Fruit fly (Drosophila melanogaster) whole organism, embryonic: ENCODE data around the gene CG7352.
A peak's percentile ranks its signal among the peaks of the same experiment; 100 is the strongest.

ENCODE experiments used
- BtbVII ChIP-seq: fragments of 200-800 bp; sonication (Bioruptor generic); optimal IDR thresholded peaks from 3 replicates; lab custom pipeline; 2017; ENCODE audit warnings: missing biosample characterization, mild to moderate bottlenecking, missing genetic modification characterization
- CG12104 ChIP-seq: fragments of 200-800 bp; sonication (Bioruptor generic); optimal IDR thresholded peaks from 3 replicates; lab custom pipeline; 2016; ENCODE audit warnings: missing biosample characterization, missing genetic modification characterization
- CG13424 ChIP-seq: fragments of 200-800 bp; sonication (Bioruptor generic); optimal IDR thresholded peaks from 2 replicates; lab custom pipeline; 2019; ENCODE audit warnings: missing biosample characterization, mild to moderate bottlenecking, missing genetic modification characterization, moderate library complexity
- CG1603 ChIP-seq: fragments of 200-800 bp; sonication (Bioruptor generic); optimal IDR thresholded peaks from 2 replicates; lab custom pipeline; 2019; ENCODE audit warnings: missing biosample characterization, mild to moderate bottlenecking, missing genetic modification characterization, moderate library complexity
- CG16815 ChIP-seq: fragments of 200-800 bp; sonication (Bioruptor generic); optimal IDR thresholded peaks from 3 replicates; lab custom pipeline; 2017; ENCODE audit warnings: missing biosample characterization, mild to moderate bottlenecking, missing genetic modification characterization
- CG17186 ChIP-seq: fragments of 200-800 bp; sonication (Bioruptor generic); optimal IDR thresholded peaks from 3 replicates; lab custom pipeline; 2017; ENCODE audit warnings: missing biosample characterization, missing genetic modification reagents, missing genetic modification characterization
- CG17612 ChIP-seq: fragments of 200-800 bp; sonication (Bioruptor generic); IDR thresholded peaks from 2 replicates; pipeline ENCODE4 v1.3.6; 2022; ENCODE audit warnings: missing biosample characterization, missing genetic modification characterization
- CG17829 ChIP-seq: fragments of 200-800 bp; optimal IDR thresholded peaks from 2 replicates; lab custom pipeline; 2019; ENCODE audit warnings: missing biosample characterization, mild to moderate bottlenecking, missing genetic modification characterization, moderate library complexity
- CG18011 ChIP-seq: fragments of 200-800 bp; sonication (Bioruptor generic); optimal IDR thresholded peaks from 2 replicates; lab custom pipeline; 2017; ENCODE audit warnings: missing biosample characterization, missing genetic modification characterization, mild to moderate bottlenecking, moderate library complexity, missing genotype
- CG18764 ChIP-seq: fragments of 200-800 bp; sonication (Bioruptor generic); optimal IDR thresholded peaks from 3 replicates; lab custom pipeline; 2016; ENCODE audit warnings: missing biosample characterization, missing genetic modification characterization
- CG2129 ChIP-seq: fragments of 200-800 bp; sonication (Bioruptor generic); IDR thresholded peaks from 2 replicates; pipeline ENCODE4 v1.3.6; 2022; ENCODE audit warnings: missing biosample characterization, missing genetic modification characterization; ENCODE audit not compliant: partially characterized antibody
- CG2199 ChIP-seq: fragments of 200-800 bp; sonication (Bioruptor generic); IDR thresholded peaks from 3 replicates; pipeline ENCODE4 v1.3.6; 2022; ENCODE audit warnings: missing biosample characterization, missing genetic modification characterization
- CG30403 ChIP-seq: fragments of 200-800 bp; sonication (Bioruptor generic); optimal IDR thresholded peaks from 3 replicates; lab custom pipeline; 2016; ENCODE audit warnings: missing biosample characterization, missing genetic modification characterization
- CG31365 ChIP-seq: fragments of 200-800 bp; sonication (Bioruptor generic); optimal IDR thresholded peaks from 2 replicates; lab custom pipeline; 2018; ENCODE audit warnings: missing biosample characterization, mild to moderate bottlenecking, missing genetic modification characterization
- CG32772 ChIP-seq: fragments of 200-800 bp; sonication (Bioruptor generic); IDR thresholded peaks from 2 replicates; pipeline ENCODE4 v1.3.6; 2022; ENCODE audit warnings: missing biosample characterization, missing genetic modification characterization
- CG33213 ChIP-seq: fragments of 200-800 bp; sonication (Bioruptor generic); optimal IDR thresholded peaks from 3 replicates; lab custom pipeline; 2016; ENCODE audit warnings: missing biosample characterization, missing genetic modification characterization
- CG3726 ChIP-seq: fragments of 200-800 bp; sonication (Bioruptor generic); IDR thresholded peaks from 3 replicates; pipeline ENCODE4, ENCODE4 v1.3.6; 2022; ENCODE audit warnings: missing biosample characterization, missing genetic modification characterization
- CG4328 ChIP-seq: fragments of 200-800 bp; sonication (Bioruptor generic); optimal IDR thresholded peaks from 3 replicates; lab custom pipeline; 2017; ENCODE audit warnings: missing biosample characterization, missing genetic modification reagents, missing genetic modification characterization
- CG4730 ChIP-seq: fragments of 200-800 bp; sonication (Bioruptor generic); IDR thresholded peaks from 2 replicates; pipeline ENCODE4 v1.3.6; 2022; ENCODE audit warnings: missing biosample characterization, missing genetic modification characterization
- CG7786 ChIP-seq: fragments of 200-800 bp; sonication (Bioruptor generic); optimal IDR thresholded peaks from 2 replicates; lab custom pipeline; 2016; ENCODE audit warnings: missing biosample characterization, missing genetic modification characterization
- CG7928 ChIP-seq: fragments of 200-800 bp; sonication (Bioruptor generic); optimal IDR thresholded peaks from 2 replicates; lab custom pipeline; 2017; ENCODE audit warnings: missing biosample characterization, mild to moderate bottlenecking, missing genetic modification characterization
- Dek ChIP-seq: fragments of 200-800 bp; sonication (Bioruptor generic); optimal IDR thresholded peaks from 3 replicates; lab custom pipeline; 2019; ENCODE audit warnings: missing biosample characterization, mild to moderate bottlenecking, missing genetic modification characterization, moderate library complexity
- Dip2 ChIP-seq: fragments of 200-800 bp; sonication (Bioruptor generic); IDR thresholded peaks from 2 replicates; pipeline ENCODE4 v1.3.6; 2022; ENCODE audit warnings: missing biosample characterization, missing genetic modification characterization
- Doc3 ChIP-seq: fragments of 200-800 bp; sonication (Bioruptor generic); IDR thresholded peaks from 3 replicates; pipeline ENCODE4 v1.3.6; 2022; ENCODE audit warnings: missing biosample characterization, missing genetic modification characterization; ENCODE audit not compliant: partially characterized antibody
- Dp ChIP-seq: fragments of 200-800 bp; sonication (Bioruptor generic); optimal IDR thresholded peaks from 2 replicates; lab custom pipeline; 2018; ENCODE audit warnings: missing biosample characterization, mild to moderate bottlenecking, missing genetic modification characterization, moderate library complexity
- Drgx ChIP-seq: fragments of 200-800 bp; sonication (Bioruptor generic); IDR thresholded peaks from 2 replicates; pipeline ENCODE4 v1.3.6; 2022; ENCODE audit warnings: missing biosample characterization, missing genetic modification characterization
- Gug ChIP-seq: fragments of 200-800 bp; sonication (Bioruptor generic); IDR thresholded peaks from 4 replicates; pipeline ENCODE4 v1.3.6; 2022; ENCODE audit warnings: missing biosample characterization, missing genetic modification characterization
- HLHmδ ChIP-seq: fragments of 200-800 bp; sonication (Bioruptor generic); optimal IDR thresholded peaks from 2 replicates; lab custom pipeline; 2018; ENCODE audit warnings: missing biosample characterization, mild to moderate bottlenecking, missing genetic modification characterization, moderate library complexity
- Hey ChIP-seq: fragments of 200-800 bp; sonication (Bioruptor generic); optimal IDR thresholded peaks from 3 replicates; lab custom pipeline; 2018; ENCODE audit warnings: missing biosample characterization, mild to moderate bottlenecking, missing genetic modification characterization
- Hmx ChIP-seq: fragments of 200-800 bp; sonication (Bioruptor generic); optimal IDR thresholded peaks from 2 replicates; lab custom pipeline; 2016; ENCODE audit warnings: missing biosample characterization, missing genetic modification characterization
- Hr78 ChIP-seq, 2 experiments: fragments of 200-800 bp in 1 of 2; fragments of >200 bp in 1 of 2; sonication (Bioruptor generic) in 1 of 2; optimal IDR thresholded peaks; 2 replicates each; lab custom pipeline; 2017 to 2019; ENCODE audit warnings: missing biosample characterization in 2 of 2, missing genetic modification characterization in 2 of 2, mild to moderate bottlenecking in 1 of 2, moderate library complexity in 1 of 2
- Oaz ChIP-seq: fragments of 200-800 bp; sonication (Bioruptor generic); IDR thresholded peaks from 2 replicates; pipeline ENCODE4 v1.3.6; 2022; ENCODE audit warnings: missing biosample characterization, missing genetic modification characterization
- Spps ChIP-seq: fragments of 200-800 bp; sonication (Bioruptor generic); optimal IDR thresholded peaks from 2 replicates; lab custom pipeline; 2018; ENCODE audit warnings: missing biosample characterization, mild to moderate bottlenecking, missing genetic modification characterization
- Tbp ChIP-seq: fragments of >200 bp; optimal IDR thresholded peaks from 2 replicates; lab custom pipeline; 2018; ENCODE audit warnings: missing biosample characterization, missing genetic modification characterization
- YL-1 ChIP-seq: fragments of 200-800 bp; sonication (Bioruptor generic); optimal IDR thresholded peaks from 3 replicates; lab custom pipeline; 2017; ENCODE audit warnings: missing biosample characterization, mild to moderate bottlenecking, missing genetic modification characterization
- ash1 ChIP-seq: fragments of 200-800 bp; sonication (Bioruptor generic); optimal IDR thresholded peaks from 2 replicates; lab custom pipeline; 2018; ENCODE audit warnings: missing biosample characterization, mild to moderate bottlenecking, missing genetic modification characterization
- da ChIP-seq: fragments of 200-800 bp; sonication (Bioruptor generic); optimal IDR thresholded peaks from 2 replicates; lab custom pipeline; 2016; ENCODE audit warnings: missing biosample characterization, missing genetic modification characterization
- emc ChIP-seq: fragments of 200-800 bp; sonication (Bioruptor generic); optimal IDR thresholded peaks from 2 replicates; lab custom pipeline; 2016; ENCODE audit warnings: missing biosample characterization, missing genetic modification characterization
- en ChIP-seq: fragments of 200-800 bp; sonication (Bioruptor generic); optimal IDR thresholded peaks from 2 replicates; lab custom pipeline; 2016; ENCODE audit warnings: missing biosample characterization, missing genetic modification characterization
- grn ChIP-seq: fragments of 200-800 bp; sonication (Bioruptor generic); optimal IDR thresholded peaks from 3 replicates; lab custom pipeline; 2017; ENCODE audit warnings: missing biosample characterization, missing genetic modification characterization
- h ChIP-seq: fragments of >200 bp; optimal IDR thresholded peaks from 2 replicates; lab custom pipeline; 2017
- klu ChIP-seq: fragments of 200-800 bp; sonication (Bioruptor generic); IDR thresholded peaks from 2 replicates; pipeline ENCODE4 v1.3.6; 2022; ENCODE audit warnings: missing biosample characterization, missing genetic modification characterization
- lilli ChIP-seq: fragments of 200-800 bp; sonication (Bioruptor generic); optimal IDR thresholded peaks from 3 replicates; lab custom pipeline; 2016; ENCODE audit warnings: missing biosample characterization, missing genetic modification characterization
- lola ChIP-seq, 3 experiments: fragments of >200 bp in 2 of 3; fragments of 200-800 bp in 1 of 3; sonication (Bioruptor generic) in 1 of 3; optimal IDR thresholded peaks; 2 replicates each; lab custom pipeline; 2017 to 2019; ENCODE audit warnings: missing biosample characterization in 3 of 3, missing genetic modification characterization in 3 of 3, mild to moderate bottlenecking in 1 of 3, moderate library complexity in 1 of 3
- nerfin-1 ChIP-seq: fragments of 200-800 bp; sonication (Bioruptor generic); optimal IDR thresholded peaks from 3 replicates; lab custom pipeline; 2019; ENCODE audit warnings: missing biosample characterization, mild to moderate bottlenecking, missing genetic modification characterization, moderate library complexity
- pfk ChIP-seq: fragments of 200-800 bp; sonication (Bioruptor generic); optimal IDR thresholded peaks from 2 replicates; lab custom pipeline; 2018; ENCODE audit warnings: missing biosample characterization, mild to moderate bottlenecking, missing genetic modification characterization, moderate library complexity
- ranshi ChIP-seq: fragments of 200-800 bp; sonication (Bioruptor generic); IDR thresholded peaks from 2 replicates; pipeline ENCODE4 v1.3.6; 2022; ENCODE audit warnings: missing biosample characterization, missing genetic modification characterization
- seq ChIP-seq: fragments of 200-800 bp; sonication (Bioruptor generic); IDR thresholded peaks from 2 replicates; pipeline ENCODE4 v1.3.6; 2022; ENCODE audit warnings: missing biosample characterization, missing genetic modification characterization
- sr ChIP-seq: fragments of 200-800 bp; sonication (Bioruptor generic); IDR thresholded peaks from 3 replicates; pipeline ENCODE4 v1.3.6; 2022; ENCODE audit warnings: missing biosample characterization, missing genetic modification characterization
- tx ChIP-seq: fragments of 200-800 bp; sonication (Bioruptor generic); optimal IDR thresholded peaks from 2 replicates; lab custom pipeline; 2016; ENCODE audit warnings: missing biosample characterization, missing genetic modification characterization
- zen2 ChIP-seq: fragments of 200-800 bp; sonication (Bioruptor generic); IDR thresholded peaks from 3 replicates; pipeline ENCODE4 v1.3.6; 2022; ENCODE audit warnings: missing biosample characterization, missing genetic modification characterization; ENCODE audit not compliant: partially characterized antibody

CG7352 gene

DNA sequence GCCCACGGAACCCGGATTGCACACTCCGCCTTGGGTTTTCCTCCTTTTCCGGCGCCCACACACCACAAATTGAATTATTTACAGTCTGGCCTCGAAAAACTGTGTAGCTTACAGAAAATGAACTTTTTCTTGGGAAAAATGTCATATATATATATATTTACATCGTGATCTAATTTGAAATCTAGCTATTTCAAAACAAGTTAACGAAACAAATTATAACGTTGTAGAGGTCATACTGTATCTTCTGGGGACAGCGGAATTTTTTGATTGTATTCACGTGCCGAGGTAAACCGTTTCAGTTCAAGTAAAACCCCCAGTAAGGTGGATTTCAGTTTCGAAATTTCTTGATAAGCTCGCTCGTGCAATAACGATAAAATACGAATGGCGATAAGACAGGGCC lies 7.1 kb downstream of the CG7352 start (continued):
- TF ChIP-seq BtbVII (GFP tag; lab: Kevin White, UChicago), result no peak
- no peak for TF ChIP-seq CG33213 (GFP tag; lab: Kevin White, UChicago)
- TF ChIP-seq Spps (tag; lab: Kevin White, UChicago), result no peak
- no peak for TF ChIP-seq CG12104 (GFP tag; lab: Kevin White, UChicago)
- TF ChIP-seq CG17829 (tag; lab: Kevin White, UChicago), result no peak
- no peak for TF ChIP-seq pfk (GFP tag; lab: Kevin White, UChicago)
- TF ChIP-seq lilli, result peak; percentile 38
- peak; percentile 7 for TF ChIP-seq YL-1
- no peak for TF ChIP-seq en (GFP tag; lab: Kevin White, UChicago)
- TF ChIP-seq HLHmδ (GFP tag; lab: Kevin White, UChicago), result no peak
- TF ChIP-seq Doc3 (GFP tag; lab: Robert Waterston, UW), result no peak
- no peak for TF ChIP-seq CG17186
- peak; percentile 14 for TF ChIP-seq CG7928
- peak; percentile 64 for TF ChIP-seq CG32772 (GFP tag; lab: Robert Waterston, UW)
- no peak for TF ChIP-seq tx (GFP tag; lab: Kevin White, UChicago)
- TF ChIP-seq ash1 (GFP tag; lab: Kevin White, UChicago), result no peak
- peak; percentile 49 for TF ChIP-seq Drgx (GFP tag; lab: Robert Waterston, UW)
- no peak for TF ChIP-seq da (GFP tag; lab: Kevin White, UChicago)
- TF ChIP-seq CG30403 (GFP tag; lab: Kevin White, UChicago), result peak; percentile 33
- no peak for TF ChIP-seq Hey (tag; lab: Kevin White, UChicago)
- no peak for TF ChIP-seq emc (GFP tag; lab: Kevin White, UChicago)
- TF ChIP-seq CG16815, result no peak
- TF ChIP-seq CG13424, result peak; percentile 49
- TF ChIP-seq CG2199 (GFP tag; lab: Robert Waterston, UW), result no peak
- peak; percentile 28; the same call in 1 of the 2 replicates for TF ChIP-seq seq (GFP tag; lab: Robert Waterston, UW)
- no peak for TF ChIP-seq CG2129 (GFP tag; lab: Robert Waterston, UW)
- TF ChIP-seq CG4730 (GFP tag; lab: Robert Waterston, UW), result peak; percentile 47
- no peak for TF ChIP-seq Dp (GFP tag; lab: Kevin White, UChicago)
- TF ChIP-seq CG17612, result 0 out of 2 replicates have a peak, but pooled peaks have one; percentile 41
- peak; percentile 49 for TF ChIP-seq CG1603 (tag; lab: Kevin White, UChicago)
- peak; percentile 85 for TF ChIP-seq sr
- 0 out of 2 replicates have a peak, but pooled peaks have one; percentile 31 for TF ChIP-seq Oaz (GFP tag; lab: Robert Waterston, UW)
- TF ChIP-seq grn (GFP tag; lab: Kevin White, UChicago), result no peak
- TF ChIP-seq h (lab: Kevin White, UChicago), result no peak
- no peak for TF ChIP-seq klu (GFP tag; lab: Robert Waterston, UW)
- peak; percentile 39; the same call in 1 of the 4 replicates for TF ChIP-seq Gug (GFP tag; lab: Robert Waterston, UW)
- no peak for TF ChIP-seq zen2 (GFP tag; lab: Robert Waterston, UW)
- TF ChIP-seq ranshi (GFP tag; lab: Robert Waterston, UW), result no peak; the same call in 1 of the 2 replicates
- TF ChIP-seq CG3726 (GFP tag; lab: Robert Waterston, UW), result no peak
- TF ChIP-seq CG31365, result no peak
- no peak for TF ChIP-seq CG7786 (GFP tag; lab: Kevin White, UChicago)
- TF ChIP-seq CG4328 (GFP tag; lab: Kevin White, UChicago), result no peak
- TF ChIP-seq Dip2 (GFP tag; lab: Robert Waterston, UW), result no peak
- no peak for TF ChIP-seq CG18764 (GFP tag; lab: Kevin White, UChicago)
- TF ChIP-seq lola (GFP tag; optimal IDR thresholded peaks at IDR 0.05; lab: Kevin White, UChicago), result no peak
- peak; percentile 16 for TF ChIP-seq nerfin-1 (tag; lab: Kevin White, UChicago)
- TF ChIP-seq Tbp (GFP tag; lab: Kevin White, UChicago), result no peak
- TF ChIP-seq CG18011 (GFP tag; lab: Kevin White, UChicago), result no peak
- TF ChIP-seq Hr78 (GFP tag; optimal IDR thresholded peaks at IDR 0.05; lab: Kevin White, UChicago), result peak in 1 of 2 experiments; percentile 49
- TF ChIP-seq Dek (tag; lab: Kevin White, UChicago), result peak; percentile 2
- TF ChIP-seq Hmx (GFP tag; lab: Kevin White, UChicago), result no peak
